Fruit fly (Drosophila melanogaster): ENCODE data around the gene CG10405.

- no peak for TF ChIP-seq h (optimal IDR thresholded peaks at IDR 0.05)
- no peak for TF ChIP-seq ttk (optimal IDR thresholded peaks at IDR 0.05)
- no peak for TF ChIP-seq insv (optimal IDR thresholded peaks at IDR 0.05)
- no peak for TF ChIP-seq Sin3A (optimal IDR thresholded peaks at IDR 0.05)
Observed at dm6 chr3R:16469501-16470263, 15.4 kb downstream of the CG10405 start, which contains the start of the genes CG42232 and CSN5.

Data from Kc167 (cell line).